Worm (Caenorhabditis elegans): ENCODE measurements around the gene dpy-11.

DNA sequence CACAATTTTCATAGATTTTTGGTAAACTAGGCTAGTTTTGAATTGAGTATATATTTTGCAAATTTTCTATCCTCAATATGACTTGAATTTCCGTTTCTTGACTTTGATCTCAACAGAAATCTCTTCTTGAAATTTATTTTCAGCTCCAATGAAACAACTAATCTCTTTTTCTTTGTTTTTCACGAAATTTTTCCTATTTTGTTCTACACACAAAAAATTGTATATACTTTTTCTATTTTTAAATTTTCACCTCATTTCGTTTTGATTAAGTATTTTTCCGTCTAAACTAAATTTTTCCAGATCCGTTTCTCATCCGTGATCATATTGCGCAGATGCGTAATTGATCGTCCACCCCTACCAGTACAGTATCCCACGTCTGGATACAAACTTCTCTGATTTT, 50.3 kb downstream of the dpy-11 start, which contains the start of gene unc-83:
- TF ChIP-seq nhr-76 (tag; optimal IDR thresholded peaks at IDR 0.05) (no peak), lin-15B (tag; optimal IDR thresholded peaks at IDR 0.05) (no peak), ceh-82 (tag; optimal IDR thresholded peaks at IDR 0.05) (no peak), zip-11 (GFP tag; IDR thresholded peaks at IDR 0.05) (no peak), ceh-62 (tag; optimal IDR thresholded peaks at IDR 0.05) (no peak), lin-13 (GFP tag; optimal IDR thresholded peaks at IDR 0.05) (no peak), tra-1 (GFP tag; IDR thresholded peaks at IDR 0.05) (no peak)

Data from whole organism, L4 larva.